Fruit fly (Drosophila melanogaster): ENCODE data around the gene GstO3.
A peak's percentile ranks its signal among the peaks of the same experiment; 100 is the strongest.

Gene GstO3

dm6 chr3L:8542213-8542612 is 23.5 kb downstream of the GstO3 start:
- TF ChIP-seq N (GFP tag; optimal IDR thresholded peaks at IDR 0.05) (no peak), dl (GFP tag; optimal IDR thresholded peaks at IDR 0.05; ENCODE audit: insufficient read depth in 1 of 2, partially characterized antibody in 2 of 2) (no peak)

- TF ChIP-seq ey (GFP tag; optimal IDR thresholded peaks at IDR 0.05) = peak; percentile 1
- TF ChIP-seq dmrt93B (GFP tag; optimal IDR thresholded peaks at IDR 0.05) = no peak
Measured at dm6 chr3L:8543866-8544265, 25.2 kb downstream of the GstO3 start.

dm6 chr3L:8544710-8545109 is 26.0 kb downstream of the GstO3 start, which contains the start of gene rhea:
Gene rhea, plus strand, starts transcription at chr3L:8545001.
- TF ChIP-seq HLH106 (tag; optimal IDR thresholded peaks at IDR 0.05) (peak; percentile 14), brk (GFP tag; optimal IDR thresholded peaks at IDR 0.05) (no peak), Dfd (GFP tag; optimal IDR thresholded peaks at IDR 0.05) (no peak), Hr78 (GFP tag; optimal IDR thresholded peaks at IDR 0.05) (no peak), psq (GFP tag; optimal IDR thresholded peaks at IDR 0.05) (peak; percentile 19), h (GFP tag; optimal IDR thresholded peaks at IDR 0.05) (peak; percentile 27), dsf (GFP tag; optimal IDR thresholded peaks at IDR 0.05; ENCODE audit: borderline replicate concordance) (peak; percentile 14), rgr (GFP tag; optimal IDR thresholded peaks at IDR 0.05) (peak; percentile 25), br (GFP tag; optimal IDR thresholded peaks at IDR 0.05) (no peak), pan (optimal IDR thresholded peaks at IDR 0.05) (no peak), lola (GFP tag; optimal IDR thresholded peaks at IDR 0.05) (no peak), CG32264 (GFP tag; optimal IDR thresholded peaks at IDR 0.05) (no peak), Abd-B (GFP tag; optimal IDR thresholded peaks at IDR 0.05) (no peak), foxo (GFP tag; optimal IDR thresholded peaks at IDR 0.05) (no peak), N (GFP tag; optimal IDR thresholded peaks at IDR 0.05) (no peak), Jra (GFP tag; optimal IDR thresholded peaks at IDR 0.05) (no peak), Vsx2 (GFP tag; optimal IDR thresholded peaks at IDR 0.05; ENCODE audit: partially characterized antibody) (no peak), Hnf4 (GFP tag; optimal IDR thresholded peaks at IDR 0.05) (no peak), Rel (GFP tag; optimal IDR thresholded peaks at IDR 0.05) (no peak), Rel (tag; optimal IDR thresholded peaks at IDR 0.05) (peak; percentile 12), tai (GFP tag; optimal IDR thresholded peaks at IDR 0.05) (no peak), Hr83 (GFP tag; optimal IDR thresholded peaks at IDR 0.05; ENCODE audit: poor library complexity, severe bottlenecking) (peak; percentile 14), CrebA (GFP tag; optimal IDR thresholded peaks at IDR 0.05; ENCODE audit: borderline replicate concordance) (no peak)

dm6 chr3L:8545473-8545872 is 26.8 kb downstream of the GstO3 start:
- no peak for TF ChIP-seq usp (GFP tag; optimal IDR thresholded peaks at IDR 0.05)
- TF ChIP-seq Rel (GFP tag; optimal IDR thresholded peaks at IDR 0.05) = no peak
- peak; percentile 45 for TF ChIP-seq Rel (tag; optimal IDR thresholded peaks at IDR 0.05)
- peak; percentile 3 for TF ChIP-seq h (GFP tag; optimal IDR thresholded peaks at IDR 0.05)

- TF ChIP-seq Sp1 (GFP tag; optimal IDR thresholded peaks at IDR 0.05) (peak; percentile 48), jim (GFP tag; optimal IDR thresholded peaks at IDR 0.05) (peak; percentile 47), dl (GFP tag; optimal IDR thresholded peaks at IDR 0.05; ENCODE audit: insufficient read depth in 1 of 2, partially characterized antibody in 2 of 2) (peak; percentile 98 to 99), Hr83 (GFP tag; optimal IDR thresholded peaks at IDR 0.05; ENCODE audit: poor library complexity, severe bottlenecking) (peak; percentile 66), Dif (GFP tag; optimal IDR thresholded peaks at IDR 0.05; ENCODE audit: partially characterized antibody) (peak; percentile 99), Abd-B (GFP tag; optimal IDR thresholded peaks at IDR 0.05) (no peak), CG9705 (GFP tag; optimal IDR thresholded peaks at IDR 0.05) (no peak), Hnf4 (GFP tag; optimal IDR thresholded peaks at IDR 0.05) (no peak), tai (GFP tag; optimal IDR thresholded peaks at IDR 0.05) (peak; percentile 4), CrebA (GFP tag; optimal IDR thresholded peaks at IDR 0.05; ENCODE audit: borderline replicate concordance) (peak; percentile 48), Jra (GFP tag; optimal IDR thresholded peaks at IDR 0.05) (peak; percentile 79), CG32264 (GFP tag; optimal IDR thresholded peaks at IDR 0.05) (peak; percentile 41), Vsx2 (GFP tag; optimal IDR thresholded peaks at IDR 0.05; ENCODE audit: partially characterized antibody) (peak; percentile 91), brk (GFP tag; optimal IDR thresholded peaks at IDR 0.05) (no peak), h (GFP tag; optimal IDR thresholded peaks at IDR 0.05) (peak; percentile 71), sage (GFP tag; optimal IDR thresholded peaks at IDR 0.05) (peak; percentile 41), rgr (GFP tag; optimal IDR thresholded peaks at IDR 0.05) (peak; percentile 49), woc (GFP tag; optimal IDR thresholded peaks at IDR 0.05) (no peak), br (GFP tag; optimal IDR thresholded peaks at IDR 0.05) (peak; percentile 57), fru (GFP tag; optimal IDR thresholded peaks at IDR 0.05) (peak; percentile 47), Rel (GFP tag; optimal IDR thresholded peaks at IDR 0.05) (peak; percentile 62), Rel (tag; optimal IDR thresholded peaks at IDR 0.05) (peak; percentile 28), psq (GFP tag; optimal IDR thresholded peaks at IDR 0.05) (peak; percentile 81), N (GFP tag; optimal IDR thresholded peaks at IDR 0.05) (no peak), Mio (GFP tag; optimal IDR thresholded peaks at IDR 0.05) (no peak), foxo (GFP tag; optimal IDR thresholded peaks at IDR 0.05) (peak in 1 of 2 experiments; percentile 25)
Measured at dm6 chr3L:8546355-8546771, 27.7 kb downstream of the GstO3 start.

Data from whole organism, wandering third instar larva.